Worm (Caenorhabditis elegans) whole organism, young adult: ENCODE measurements around the gene F59E12.1.

Source experiments
- C06A6.2 ChIP-seq: fragments of 200-800 bp; sonication (Bioruptor generic); conservative IDR thresholded peaks from 2 replicates; pipeline ENCODE4 v1.3.6; 2022; ENCODE audit warnings: missing genetic modification characterization, missing compliant biosample characterization
- madf-8 ChIP-seq: fragments of 200-800 bp; sonication (Bioruptor generic); conservative IDR thresholded peaks from 2 replicates; pipeline ENCODE4 v1.3.6; 2022; ENCODE audit warnings: missing genetic modification reagents, missing genetic modification characterization, missing compliant biosample characterization
- mel-28 ChIP-seq: sonication (generic microtip); optimal IDR thresholded peaks from 2 replicates; lab custom pipeline; 2016; ENCODE audit warnings: borderline replicate concordance, mild to moderate bottlenecking, missing genetic modification characterization, missing compliant biosample characterization

- TF ChIP-seq madf-8 (GFP tag; lab: Robert Waterston, UW) = peak; percentile 10
- peak; percentile 11 for TF ChIP-seq mel-28 (tag; lab: Kevin White, UChicago)
- peak; percentile 84 for TF ChIP-seq C06A6.2
Observed at ce11 chrII:5660736-5661734, 6.7 kb downstream of the F59E12.1 start, which contains the start of the genes ift-43 and mdt-26.
